Fruit fly (Drosophila melanogaster) whole organism, embryonic: ENCODE results near the gene CG43998.

Source experiments
- ATbp ChIP-seq: fragments of 200-800 bp; sonication (Bioruptor generic); optimal IDR thresholded peaks from 2 replicates; lab custom pipeline; 2017; ENCODE audit warnings: missing biosample characterization, mild to moderate bottlenecking, missing genetic modification characterization, missing genetic modification reagents
- Atf-2 ChIP-seq: fragments of 200-800 bp; sonication (Bioruptor generic); optimal IDR thresholded peaks from 2 replicates; lab custom pipeline; 2016; ENCODE audit warnings: missing biosample characterization, missing genetic modification characterization
- Blimp-1 ChIP-seq: fragments of 200-800 bp; sonication (Bioruptor generic); optimal IDR thresholded peaks from 3 replicates; lab custom pipeline; 2018; ENCODE audit warnings: missing biosample characterization, missing genetic modification characterization, mild to moderate bottlenecking, moderate library complexity, missing genetic modification reagents
- CG10431 ChIP-seq: fragments of 200-800 bp; sonication (Bioruptor generic); optimal IDR thresholded peaks from 3 replicates; lab custom pipeline; 2018; ENCODE audit warnings: missing biosample characterization, mild to moderate bottlenecking, missing genetic modification characterization
- CG11398 ChIP-seq: fragments of 200-800 bp; sonication (Bioruptor generic); optimal IDR thresholded peaks from 2 replicates; lab custom pipeline; 2016; ENCODE audit warnings: missing biosample characterization, missing genetic modification characterization
- CG1233 ChIP-seq: fragments of 200-800 bp; sonication (Bioruptor generic); optimal IDR thresholded peaks from 4 replicates; lab custom pipeline; 2018; ENCODE audit warnings: missing biosample characterization, mild to moderate bottlenecking, missing genetic modification characterization
- CG12769 ChIP-seq: fragments of 200-800 bp; sonication (Bioruptor generic); optimal IDR thresholded peaks from 2 replicates; lab custom pipeline; 2019; ENCODE audit warnings: missing biosample characterization, mild to moderate bottlenecking, missing genetic modification characterization, moderate library complexity
- CG17829 ChIP-seq: fragments of 200-800 bp; optimal IDR thresholded peaks from 2 replicates; lab custom pipeline; 2019; ENCODE audit warnings: missing biosample characterization, mild to moderate bottlenecking, missing genetic modification characterization, moderate library complexity
- CG18011 ChIP-seq: fragments of 200-800 bp; sonication (Bioruptor generic); optimal IDR thresholded peaks from 2 replicates; lab custom pipeline; 2017; ENCODE audit warnings: missing biosample characterization, missing genetic modification characterization, mild to moderate bottlenecking, moderate library complexity, missing genotype
- CG3281 ChIP-seq: fragments of 200-800 bp; sonication (Bioruptor generic); optimal IDR thresholded peaks from 3 replicates; lab custom pipeline; 2017; ENCODE audit warnings: missing biosample characterization, mild to moderate bottlenecking, missing genetic modification characterization
- CG33213 ChIP-seq: fragments of 200-800 bp; sonication (Bioruptor generic); optimal IDR thresholded peaks from 3 replicates; lab custom pipeline; 2016; ENCODE audit warnings: missing biosample characterization, missing genetic modification characterization
- CG3407 ChIP-seq: fragments of 200-800 bp; sonication (Bioruptor generic); optimal IDR thresholded peaks from 2 replicates; lab custom pipeline; 2018; ENCODE audit warnings: missing biosample characterization, mild to moderate bottlenecking, missing genetic modification characterization
- CG4404 ChIP-seq: fragments of 200-800 bp; sonication (Bioruptor generic); IDR thresholded peaks from 2 replicates; pipeline ENCODE4 v1.3.6; 2022; ENCODE audit warnings: missing biosample characterization, missing genetic modification characterization
- CG4617 ChIP-seq: fragments of 200-800 bp; sonication (Bioruptor generic); optimal IDR thresholded peaks from 3 replicates; lab custom pipeline; 2016; ENCODE audit warnings: missing biosample characterization, missing genetic modification characterization, borderline replicate concordance
- CG4820 ChIP-seq: fragments of 200-800 bp; sonication (Bioruptor generic); optimal IDR thresholded peaks from 3 replicates; lab custom pipeline; 2016; ENCODE audit warnings: missing biosample characterization, missing genetic modification characterization
- CG7745 ChIP-seq: fragments of 200-800 bp; sonication (Bioruptor generic); optimal IDR thresholded peaks from 2 replicates; lab custom pipeline; 2018; ENCODE audit warnings: missing biosample characterization, mild to moderate bottlenecking, missing genetic modification characterization, moderate library complexity
- CG7987 ChIP-seq: fragments of 200-800 bp; sonication (Bioruptor generic); optimal IDR thresholded peaks from 2 replicates; lab custom pipeline; 2018; ENCODE audit warnings: missing biosample characterization, mild to moderate bottlenecking, missing genetic modification characterization, moderate library complexity
- CG8281 ChIP-seq: fragments of 200-800 bp; sonication (Bioruptor generic); optimal IDR thresholded peaks from 2 replicates; lab custom pipeline; 2018; ENCODE audit warnings: missing biosample characterization, mild to moderate bottlenecking, missing genetic modification characterization, moderate library complexity
- CG8944 ChIP-seq: fragments of 200-800 bp; sonication (Bioruptor generic); optimal IDR thresholded peaks from 3 replicates; lab custom pipeline; 2016; ENCODE audit warnings: missing biosample characterization, missing genetic modification characterization
- CTCF ChIP-seq: fragments of 200-800 bp; sonication (Bioruptor generic); optimal IDR thresholded peaks from 2 replicates; lab custom pipeline; 2017; ENCODE audit warnings: missing biosample characterization, mild to moderate bottlenecking, missing genetic modification characterization, moderate library complexity
- Camta ChIP-seq: fragments of 200-800 bp; sonication (Bioruptor generic); optimal IDR thresholded peaks from 2 replicates; lab custom pipeline; 2016; ENCODE audit warnings: missing biosample characterization, missing genetic modification characterization
- Dip2 ChIP-seq: fragments of 200-800 bp; sonication (Bioruptor generic); IDR thresholded peaks from 2 replicates; pipeline ENCODE4 v1.3.6; 2022; ENCODE audit warnings: missing biosample characterization, missing genetic modification characterization
- Dref ChIP-seq: fragments of 200-800 bp; sonication (Bioruptor generic); IDR thresholded peaks from 2 replicates; pipeline ENCODE4 v1.3.6; 2022; ENCODE audit warnings: missing biosample characterization, missing genetic modification characterization
- Ets97D ChIP-seq: fragments of 200-800 bp; sonication (Bioruptor generic); optimal IDR thresholded peaks from 3 replicates; lab custom pipeline; 2016; ENCODE audit warnings: missing biosample characterization, missing genetic modification characterization
- Fer2 ChIP-seq: fragments of 200-800 bp; sonication (Bioruptor generic); optimal IDR thresholded peaks from 2 replicates; lab custom pipeline; 2018; ENCODE audit warnings: missing biosample characterization, mild to moderate bottlenecking, missing genetic modification characterization, moderate library complexity
- Hr3 ChIP-seq: fragments of 200-800 bp; sonication (Bioruptor generic); optimal IDR thresholded peaks from 3 replicates; lab custom pipeline; 2016; ENCODE audit warnings: missing biosample characterization, missing genetic modification characterization
- Hr51 ChIP-seq, 2 experiments: fragments of 200-800 bp; sonication (Bioruptor generic); optimal IDR thresholded peaks; 2 replicates in 1 of 2; 3 replicates in 1 of 2; lab custom pipeline; 2016 to 2018; ENCODE audit warnings: missing biosample characterization in 2 of 2, missing genetic modification characterization in 2 of 2, mild to moderate bottlenecking in 1 of 2, moderate library complexity in 1 of 2
- Mrtf ChIP-seq: fragments of 200-800 bp; sonication (Bioruptor generic); IDR thresholded peaks from 3 replicates; pipeline ENCODE4 v1.3.6; 2022; ENCODE audit warnings: missing biosample characterization, missing genetic modification characterization
- Neu2 ChIP-seq: fragments of 200-800 bp; sonication (Bioruptor generic); optimal IDR thresholded peaks from 3 replicates; lab custom pipeline; 2016; ENCODE audit warnings: missing biosample characterization, missing genetic modification characterization, borderline replicate concordance
- Nf-YA ChIP-seq: fragments of 200-800 bp; sonication (Bioruptor generic); IDR thresholded peaks from 2 replicates; pipeline ENCODE4 v1.3.6; 2022; ENCODE audit warnings: missing biosample characterization, missing genetic modification characterization
- Ptx1 ChIP-seq: fragments of 200-800 bp; sonication (Bioruptor generic); IDR thresholded peaks from 2 replicates; pipeline ENCODE4 v1.3.6; 2022; ENCODE audit warnings: missing biosample characterization, missing genetic modification characterization
- Ravus ChIP-seq: fragments of 200-800 bp; sonication (Bioruptor generic); IDR thresholded peaks from 2 replicates; pipeline ENCODE4 v1.3.6; 2022; ENCODE audit warnings: missing biosample characterization, missing genetic modification characterization
- YL-1 ChIP-seq: fragments of 200-800 bp; sonication (Bioruptor generic); optimal IDR thresholded peaks from 3 replicates; lab custom pipeline; 2017; ENCODE audit warnings: missing biosample characterization, mild to moderate bottlenecking, missing genetic modification characterization
- cato ChIP-seq: fragments of 200-800 bp; sonication (Bioruptor generic); optimal IDR thresholded peaks from 2 replicates; lab custom pipeline; 2016; ENCODE audit warnings: missing biosample characterization, missing genetic modification characterization, borderline replicate concordance
- crc ChIP-seq: fragments of 200-800 bp; sonication (Bioruptor generic); optimal IDR thresholded peaks from 2 replicates; lab custom pipeline; 2016; ENCODE audit warnings: missing biosample characterization, missing genetic modification characterization
- da ChIP-seq: fragments of 200-800 bp; sonication (Bioruptor generic); optimal IDR thresholded peaks from 2 replicates; lab custom pipeline; 2016; ENCODE audit warnings: missing biosample characterization, missing genetic modification characterization
- dati ChIP-seq: fragments of 200-800 bp; sonication (Bioruptor generic); IDR thresholded peaks from 2 replicates; pipeline ENCODE4 v1.3.6; 2022; ENCODE audit warnings: missing biosample characterization, missing genetic modification characterization
- ewg ChIP-seq: fragments of 200-800 bp; sonication (Bioruptor generic); optimal IDR thresholded peaks from 3 replicates; lab custom pipeline; 2017; ENCODE audit warnings: mild to moderate bottlenecking, missing biosample characterization, missing genetic modification reagents, missing genetic modification characterization
- gem ChIP-seq: fragments of 200-800 bp; sonication (Bioruptor generic); optimal IDR thresholded peaks from 2 replicates; lab custom pipeline; 2019; ENCODE audit warnings: missing biosample characterization, mild to moderate bottlenecking, missing genetic modification characterization, moderate library complexity
- grau ChIP-seq: fragments of 200-800 bp; optimal IDR thresholded peaks from 3 replicates; lab custom pipeline; 2019; ENCODE audit warnings: missing biosample characterization, mild to moderate bottlenecking, missing genetic modification characterization, moderate library complexity
- her ChIP-seq: fragments of 200-800 bp; sonication (Bioruptor generic); optimal IDR thresholded peaks from 2 replicates; lab custom pipeline; 2016; ENCODE audit warnings: missing biosample characterization, missing genetic modification characterization
- klu ChIP-seq: fragments of 200-800 bp; sonication (Bioruptor generic); IDR thresholded peaks from 2 replicates; pipeline ENCODE4 v1.3.6; 2022; ENCODE audit warnings: missing biosample characterization, missing genetic modification characterization
- lmd ChIP-seq: fragments of 200-800 bp; sonication (Bioruptor generic); IDR thresholded peaks from 2 replicates; pipeline ENCODE4 v1.3.6; 2022; ENCODE audit warnings: missing biosample characterization, missing genetic modification characterization
- nau ChIP-seq: fragments of 200-800 bp; sonication (Bioruptor generic); optimal IDR thresholded peaks from 3 replicates; lab custom pipeline; 2017; ENCODE audit warnings: missing biosample characterization, mild to moderate bottlenecking, missing genetic modification characterization, missing genetic modification reagents
- odd ChIP-seq: fragments of 200-800 bp; sonication (Bioruptor generic); optimal IDR thresholded peaks from 2 replicates; lab custom pipeline; 2017; ENCODE audit warnings: missing biosample characterization, mild to moderate bottlenecking, missing genetic modification characterization
- rib ChIP-seq: fragments of 200-800 bp; sonication (Bioruptor generic); IDR thresholded peaks from 2 replicates; pipeline ENCODE4 v1.3.6; 2022; ENCODE audit warnings: missing biosample characterization, missing genetic modification characterization
- so ChIP-seq: fragments of 200-800 bp; sonication (Bioruptor generic); IDR thresholded peaks from 3 replicates; pipeline ENCODE4 v1.3.6; 2022; ENCODE audit warnings: missing biosample characterization, missing genetic modification characterization
- stc ChIP-seq: fragments of 200-800 bp; sonication (Bioruptor generic); IDR thresholded peaks from 2 replicates; pipeline ENCODE4 v1.3.6; 2022; ENCODE audit warnings: missing biosample characterization, missing genetic modification characterization
- trem ChIP-seq: fragments of 200-800 bp; optimal IDR thresholded peaks from 3 replicates; lab custom pipeline; 2019; ENCODE audit warnings: missing biosample characterization, mild to moderate bottlenecking, missing genetic modification characterization, moderate library complexity
- vnd ChIP-seq: fragments of 200-800 bp; sonication (Bioruptor generic); IDR thresholded peaks from 3 replicates; pipeline ENCODE4 v1.3.6; 2022; ENCODE audit warnings: missing biosample characterization, missing genetic modification characterization; ENCODE audit not compliant: partially characterized antibody

The CG43998 gene

DNA sequence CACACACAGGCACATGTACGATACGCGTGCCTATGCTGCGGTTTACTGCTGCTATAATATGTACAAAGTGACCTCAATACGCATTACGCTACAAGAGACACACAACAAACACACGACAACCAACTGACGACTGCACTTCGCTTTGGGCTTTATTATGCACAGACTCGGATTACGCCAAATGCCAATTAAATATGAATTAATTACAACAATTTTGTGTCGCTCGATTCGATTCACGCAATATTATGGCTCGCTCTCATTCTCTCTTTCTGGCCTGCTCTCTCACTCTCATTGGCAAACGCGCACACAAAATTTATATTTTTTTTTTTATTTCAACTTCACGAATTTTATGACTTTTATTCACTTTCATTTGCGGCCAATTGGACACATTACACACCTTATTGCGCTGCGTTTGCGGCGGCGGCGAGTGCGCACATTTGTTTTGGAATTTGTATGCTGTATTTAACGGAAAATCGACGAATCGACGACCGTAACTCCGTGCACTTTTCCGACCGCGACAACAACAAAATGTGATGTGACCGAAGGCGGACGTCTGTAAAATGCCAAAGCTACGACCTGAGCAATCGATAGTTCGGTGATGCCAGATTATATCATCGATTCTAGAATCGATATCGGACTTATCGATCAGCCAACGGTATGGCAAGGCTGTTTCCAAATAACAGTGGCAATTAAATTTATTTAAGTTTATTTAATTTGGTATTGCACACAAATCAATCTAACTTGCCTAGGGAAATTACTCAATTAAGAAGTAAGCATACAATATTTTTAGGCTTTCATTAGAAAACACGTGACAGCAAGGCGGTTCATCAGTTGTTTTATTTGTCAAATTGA lies 6.1 kb downstream of the CG43998 start, which contains the start of the genes sba and CG31141 (continued):
- TF ChIP-seq stc (GFP tag; lab: Robert Waterston, UW) (no peak; the same call in 1 of the 2 replicates), CG4820 (GFP tag; lab: Kevin White, UChicago) (no peak), CG18011 (GFP tag; lab: Kevin White, UChicago) (no peak), Blimp-1 (GFP tag; lab: Kevin White, UChicago) (peak; percentile 38), CG4617 (GFP tag; lab: Kevin White, UChicago) (peak; percentile 58), Camta (GFP tag; lab: Kevin White, UChicago) (no peak), ATbp (GFP tag; lab: Kevin White, UChicago) (no peak), so (GFP tag; lab: Robert Waterston, UW) (no peak), CG4404 (GFP tag; lab: Robert Waterston, UW) (no peak), Dip2 (GFP tag; lab: Robert Waterston, UW) (no peak), CG10431 (GFP tag; lab: Kevin White, UChicago) (peak; percentile 3), klu (GFP tag; lab: Robert Waterston, UW) (no peak), rib (GFP tag; lab: Robert Waterston, UW) (no peak), da (no peak), cato (GFP tag; lab: Kevin White, UChicago) (no peak), crc (no peak), Ptx1 (GFP tag; lab: Robert Waterston, UW) (no peak), CG8281 (tag; lab: Kevin White, UChicago) (no peak), her (GFP tag; lab: Kevin White, UChicago) (peak; percentile 31), vnd (GFP tag; lab: Robert Waterston, UW) (peak; percentile 80), CG33213 (GFP tag; lab: Kevin White, UChicago) (peak; percentile 24), Atf-2 (no peak), CG7987 (peak; percentile 19), Neu2 (GFP tag; lab: Kevin White, UChicago) (no peak), Hr3 (GFP tag; lab: Kevin White, UChicago) (no peak), CG3407 (no peak), trem (tag; lab: Kevin White, UChicago) (peak; percentile 65), gem (no peak), lmd (GFP tag; lab: Robert Waterston, UW) (no peak), CG17829 (peak; percentile 3), CTCF (GFP tag; lab: Kevin White, UChicago) (peak; percentile 37), CG7745 (tag; lab: Kevin White, UChicago) (no peak), YL-1 (GFP tag; lab: Kevin White, UChicago) (peak; percentile 74), Dref (peak; percentile 100), ewg (GFP tag; lab: Kevin White, UChicago) (no peak), grau (tag; lab: Kevin White, UChicago) (peak; percentile 21), nau (no peak), dati (GFP tag; lab: Robert Waterston, UW) (no peak), Hr51 (GFP tag; optimal IDR thresholded peaks at IDR 0.05; lab: Kevin White, UChicago) (no peak), CG11398 (GFP tag; lab: Kevin White, UChicago) (no peak), Ravus (GFP tag; lab: Robert Waterston, UW) (no peak), CG8944 (no peak), Fer2 (no peak), Mrtf (GFP tag; lab: Robert Waterston, UW) (no peak), odd (peak; percentile 60), CG3281 (GFP tag; lab: Kevin White, UChicago) (no peak), Ets97D (GFP tag; lab: Kevin White, UChicago) (peak; percentile 84), CG1233 (no peak), CG12769 (tag; lab: Kevin White, UChicago) (no peak), Nf-YA (no peak)
